Fruit fly (Drosophila melanogaster) whole organism, wandering third instar larva: ENCODE data around the gene CG43725.

Experiments used
- Abd-B ChIP-seq: fragments of >200 bp; optimal IDR thresholded peaks from 2 replicates; lab custom pipeline; 2017; ENCODE audit warnings: missing biosample characterization, missing genetic modification characterization
- CG32264 ChIP-seq: fragments of 200-800 bp; sonication (Bioruptor generic); optimal IDR thresholded peaks from 2 replicates; lab custom pipeline; 2016; ENCODE audit warnings: missing biosample characterization, missing genetic modification characterization
- CG9705 ChIP-seq: fragments of 200-800 bp; sonication (Bioruptor generic); optimal IDR thresholded peaks from 2 replicates; lab custom pipeline; 2018; ENCODE audit warnings: missing biosample characterization, mild to moderate bottlenecking, missing genetic modification characterization
- CrebA ChIP-seq: fragments of 200-800 bp; sonication (Bioruptor generic); optimal IDR thresholded peaks from 2 replicates; lab custom pipeline; 2016; ENCODE audit warnings: missing biosample characterization, mild to moderate bottlenecking, missing genetic modification characterization, borderline replicate concordance
- Dfd ChIP-seq: fragments of >200 bp; optimal IDR thresholded peaks from 2 replicates; lab custom pipeline; 2017; ENCODE audit warnings: missing biosample characterization, missing genetic modification characterization
- Dif ChIP-seq: fragments of 200-275, 200-300 bp; sonication (Bioruptor generic); optimal IDR thresholded peaks from 2 replicates; lab custom pipeline; 2018; ENCODE audit warnings: missing biosample characterization, missing genetic modification characterization; ENCODE audit not compliant: partially characterized antibody
- HLH106 ChIP-seq: fragments of 200-800 bp; optimal IDR thresholded peaks from 3 replicates; lab custom pipeline; 2019; ENCODE audit warnings: missing biosample characterization, mild to moderate bottlenecking, missing genetic modification characterization, moderate library complexity
- Hnf4 ChIP-seq: fragments of 200-800 bp; sonication (Bioruptor generic); optimal IDR thresholded peaks from 2 replicates; lab custom pipeline; 2016; ENCODE audit warnings: missing biosample characterization, mild to moderate bottlenecking, missing genetic modification characterization
- Hr78 ChIP-seq: fragments of >200 bp; optimal IDR thresholded peaks from 2 replicates; lab custom pipeline; 2017; ENCODE audit warnings: missing biosample characterization, missing genetic modification characterization
- Hr83 ChIP-seq: fragments of 200-300 bp; sonication (Bioruptor generic); optimal IDR thresholded peaks from 2 replicates; lab custom pipeline; 2016; ENCODE audit warnings: missing biosample characterization, mild to moderate bottlenecking, missing genetic modification characterization, moderate library complexity; ENCODE audit not compliant: poor library complexity, severe bottlenecking
- Jra ChIP-seq: sonication (Bioruptor generic); optimal IDR thresholded peaks from 2 replicates; lab custom pipeline; 2016; ENCODE audit warnings: missing biosample characterization, missing genetic modification characterization
- Mio ChIP-seq: sonication (Bioruptor generic); optimal IDR thresholded peaks from 2 replicates; lab custom pipeline; 2016; ENCODE audit warnings: missing biosample characterization, missing genetic modification characterization
- OdsH ChIP-seq: fragments of 200-800 bp; sonication (Bioruptor generic); optimal IDR thresholded peaks from 2 replicates; lab custom pipeline; 2016; ENCODE audit warnings: missing biosample characterization, mild to moderate bottlenecking, missing genetic modification characterization
- Rel ChIP-seq, 2 experiments: fragments of 200-800 bp; sonication (Bioruptor generic) in 1 of 2; optimal IDR thresholded peaks; 2 replicates in 1 of 2; 3 replicates in 1 of 2; lab custom pipeline; 2016 to 2019; ENCODE audit warnings: mild to moderate bottlenecking in 2 of 2, missing biosample characterization in 2 of 2, missing genetic modification characterization in 2 of 2, moderate library complexity in 1 of 2
- Sp1 ChIP-seq: fragments of 200-800 bp; sonication (Bioruptor generic); optimal IDR thresholded peaks from 3 replicates; lab custom pipeline; 2019; ENCODE audit warnings: missing biosample characterization, mild to moderate bottlenecking, missing genetic modification characterization, moderate library complexity
- br ChIP-seq: fragments of 200-800 bp; sonication (Bioruptor generic); optimal IDR thresholded peaks from 2 replicates; lab custom pipeline; 2016; ENCODE audit warnings: missing biosample characterization, missing genetic modification characterization
- brk ChIP-seq: fragments of 200-800 bp; sonication (Bioruptor generic); optimal IDR thresholded peaks from 2 replicates; lab custom pipeline; 2016; ENCODE audit warnings: missing biosample characterization, mild to moderate bottlenecking, missing genetic modification characterization
- dl ChIP-seq, 2 experiments: fragments of 175-275, 200-275 bp in 1 of 2; fragments of 200-275 bp in 1 of 2; sonication (Bioruptor generic); optimal IDR thresholded peaks; lab custom pipeline; 2018; ENCODE audit warnings: mild to moderate bottlenecking in 2 of 2, missing biosample characterization in 2 of 2, missing genetic modification characterization in 2 of 2, moderate library complexity in 2 of 2; ENCODE audit not compliant: partially characterized antibody in 2 of 2, insufficient read depth in 1 of 2
- dmrt93B ChIP-seq: fragments of 200-800 bp; sonication (Bioruptor generic); optimal IDR thresholded peaks from 2 replicates; lab custom pipeline; 2018; ENCODE audit warnings: missing biosample characterization, mild to moderate bottlenecking, missing genetic modification characterization
- dsf ChIP-seq: sonication (Bioruptor generic); optimal IDR thresholded peaks from 2 replicates; lab custom pipeline; 2016; ENCODE audit warnings: missing biosample characterization, missing genetic modification characterization, borderline replicate concordance
- ey ChIP-seq: fragments of 200-800 bp; sonication (Bioruptor generic); optimal IDR thresholded peaks from 2 replicates; lab custom pipeline; 2016; ENCODE audit warnings: missing biosample characterization, missing genetic modification characterization
- foxo ChIP-seq, 2 experiments: fragments of 200-800 bp; sonication (Bioruptor generic); optimal IDR thresholded peaks; 2 replicates in 1 of 2; 3 replicates in 1 of 2; lab custom pipeline; 2016 to 2017; ENCODE audit warnings: missing biosample characterization in 2 of 2, missing genetic modification characterization in 2 of 2
- fru ChIP-seq: fragments of 200-800 bp; sonication (Bioruptor generic); optimal IDR thresholded peaks from 3 replicates; lab custom pipeline; 2016; ENCODE audit warnings: missing biosample characterization, mild to moderate bottlenecking, missing genetic modification characterization
- h ChIP-seq: fragments of 200-800 bp; sonication (Bioruptor generic); optimal IDR thresholded peaks from 3 replicates; lab custom pipeline; 2016; ENCODE audit warnings: missing biosample characterization, mild to moderate bottlenecking, missing genetic modification characterization
- jim ChIP-seq: fragments of 175-275, 200-325 bp; sonication (Bioruptor generic); optimal IDR thresholded peaks from 2 replicates; lab custom pipeline; 2016; ENCODE audit warnings: missing biosample characterization, mild to moderate bottlenecking, missing genetic modification characterization
- lola ChIP-seq: fragments of >200 bp; optimal IDR thresholded peaks from 2 replicates; lab custom pipeline; 2017; ENCODE audit warnings: missing biosample characterization, missing genetic modification characterization
- psq ChIP-seq: fragments of 200-800 bp; sonication (Bioruptor generic); optimal IDR thresholded peaks from 3 replicates; lab custom pipeline; 2017; ENCODE audit warnings: missing biosample characterization, mild to moderate bottlenecking, missing genetic modification characterization, moderate library complexity
- rgr ChIP-seq: fragments of 200-800 bp; sonication (Bioruptor generic); optimal IDR thresholded peaks from 3 replicates; lab custom pipeline; 2016; ENCODE audit warnings: missing biosample characterization, mild to moderate bottlenecking, missing genetic modification characterization
- sage ChIP-seq: fragments of 200-800 bp; sonication (Bioruptor generic); optimal IDR thresholded peaks from 2 replicates; lab custom pipeline; 2016; ENCODE audit warnings: missing biosample characterization, mild to moderate bottlenecking, missing genetic modification characterization
- sv ChIP-seq: fragments of 200-800 bp; sonication (Bioruptor generic); optimal IDR thresholded peaks from 3 replicates; lab custom pipeline; 2016; ENCODE audit warnings: missing biosample characterization, missing genetic modification characterization
- tai ChIP-seq: sonication (Bioruptor generic); optimal IDR thresholded peaks from 2 replicates; lab custom pipeline; 2016; ENCODE audit warnings: missing biosample characterization, missing genetic modification characterization
- usp ChIP-seq: fragments of >200 bp; optimal IDR thresholded peaks from 2 replicates; lab custom pipeline; 2017; ENCODE audit warnings: missing biosample characterization, missing genetic modification characterization
- woc ChIP-seq: sonication (Bioruptor generic); optimal IDR thresholded peaks from 2 replicates; lab custom pipeline; 2016; ENCODE audit warnings: missing biosample characterization, mild to moderate bottlenecking, missing genetic modification characterization

CG43725 gene

DNA sequence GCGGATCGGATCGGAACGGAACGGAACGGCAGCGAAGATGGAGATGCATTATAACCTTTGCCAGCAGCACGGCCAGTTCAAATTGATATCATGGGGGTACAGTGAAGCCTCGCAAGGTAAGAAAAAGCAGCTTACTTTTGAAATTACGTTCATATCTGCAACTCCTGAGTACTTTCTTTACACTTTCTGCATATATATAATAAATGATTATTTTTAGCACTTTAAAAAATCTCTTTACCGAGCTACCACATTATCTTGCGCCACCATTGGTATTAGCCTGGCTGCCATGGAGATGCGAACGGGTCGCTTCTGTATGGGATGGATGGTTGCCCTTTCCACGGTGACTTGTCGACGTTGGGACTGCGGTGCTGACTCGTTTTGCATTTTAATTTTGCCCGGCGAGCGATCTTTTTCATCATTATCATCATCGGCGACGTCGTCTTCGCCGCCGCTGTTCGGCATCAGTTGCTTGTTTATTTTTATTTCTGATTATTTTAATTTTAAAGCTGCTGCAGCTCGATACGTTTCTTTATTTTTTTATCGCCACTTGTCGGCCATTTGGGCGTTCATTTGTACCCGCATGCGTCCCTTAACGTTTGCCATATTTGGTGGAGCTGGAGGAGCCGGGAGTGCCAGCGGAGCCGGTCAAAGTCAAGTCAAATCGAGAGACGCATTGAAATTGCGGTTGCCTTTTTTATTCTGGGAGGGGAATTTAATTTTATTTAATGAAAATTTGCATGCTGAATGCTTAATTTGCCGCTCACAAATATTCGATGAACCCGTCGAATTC is 22.1 kb upstream of the CG43725 start (continued):
- TF ChIP-seq dmrt93B (GFP tag; lab: Kevin White, UChicago) (peak; percentile 85), Hr78 (GFP tag; lab: Kevin White, UChicago) (no peak), lola (GFP tag; lab: Kevin White, UChicago) (no peak)

DNA sequence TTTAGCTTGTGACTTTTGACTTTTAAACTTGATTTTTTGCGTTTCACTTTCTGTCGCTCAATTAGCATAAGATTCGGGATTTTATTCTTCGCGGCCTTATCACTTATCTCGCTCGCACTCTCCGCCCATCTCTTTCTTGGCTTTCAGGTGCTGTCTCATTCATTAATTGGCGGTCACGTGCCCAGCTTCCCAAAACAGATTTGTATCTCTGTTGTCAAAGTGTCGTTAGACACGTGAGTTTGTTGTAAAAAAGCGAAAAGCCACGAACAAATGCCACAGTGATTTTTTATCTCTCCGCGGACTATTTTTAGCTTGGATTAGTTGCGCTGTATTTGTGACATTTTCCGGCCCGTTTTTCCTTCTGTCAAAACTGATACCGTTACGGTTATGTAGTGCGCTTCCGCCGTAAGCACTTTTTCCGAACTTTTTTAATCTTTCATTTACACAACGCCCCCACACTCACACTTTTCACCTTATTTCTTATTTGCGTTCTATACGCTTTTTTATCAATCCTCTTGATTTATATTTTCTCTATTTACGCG is 18.5 kb upstream of the CG43725 start:
- no peak for TF ChIP-seq Abd-B (GFP tag; lab: Kevin White, UChicago)
- no peak for TF ChIP-seq dmrt93B (GFP tag; lab: Kevin White, UChicago)
- TF ChIP-seq sage (GFP tag; lab: Kevin White, UChicago) = no peak

DNA sequence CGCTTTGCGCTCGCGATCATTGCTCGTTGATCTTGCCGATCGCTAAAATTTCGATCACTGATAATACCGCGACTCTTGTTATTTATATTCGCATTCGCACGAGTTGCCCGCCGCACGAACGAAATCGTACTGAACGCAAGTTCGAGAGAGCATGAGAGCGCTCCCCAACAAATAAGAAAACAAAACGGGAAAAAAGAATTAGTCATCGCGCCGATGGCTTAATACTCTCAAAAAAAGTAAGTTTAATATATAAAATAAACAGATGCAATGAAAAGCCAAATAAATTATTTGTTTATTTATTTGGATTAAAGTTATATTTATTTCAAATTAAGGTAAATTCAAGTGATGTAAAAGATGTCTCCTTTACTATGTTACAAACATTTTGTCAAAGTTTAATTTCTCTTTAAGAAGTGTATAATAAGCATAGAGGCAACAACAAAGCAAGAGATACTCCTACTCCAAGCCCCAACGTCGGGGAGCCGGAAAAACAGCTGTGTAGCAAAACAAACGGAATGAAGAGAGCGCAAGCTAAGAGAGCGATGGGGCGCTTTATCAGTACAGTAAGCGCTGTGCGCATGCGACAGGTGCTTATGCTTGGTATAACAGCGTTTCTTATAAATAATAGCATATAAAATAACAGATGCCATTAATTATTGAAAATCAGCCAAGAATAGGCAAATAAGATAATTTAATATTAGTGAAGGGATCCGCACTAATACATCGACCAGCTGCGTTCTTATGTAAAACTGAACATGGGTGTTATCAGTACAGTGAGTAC is 17.8 kb upstream of the CG43725 start:
- TF ChIP-seq Rel (GFP tag; optimal IDR thresholded peaks at IDR 0.05; lab: Kevin White, UChicago) (peak; percentile 14), Rel (tag; optimal IDR thresholded peaks at IDR 0.05; lab: Kevin White, UChicago) (no peak), sv (GFP tag; lab: Kevin White, UChicago) (peak; percentile 81), Hnf4 (GFP tag; lab: Kevin White, UChicago) (peak; percentile 52), Abd-B (GFP tag; lab: Kevin White, UChicago) (no peak), dsf (GFP tag; lab: Kevin White, UChicago) (peak; percentile 47), Dif (peak; percentile 62), Dfd (GFP tag; lab: Kevin White, UChicago) (no peak), CG9705 (GFP tag; lab: Kevin White, UChicago) (peak; percentile 12), jim (GFP tag; lab: Kevin White, UChicago) (no peak), Sp1 (GFP tag; lab: Kevin White, UChicago) (peak; percentile 83), OdsH (GFP tag; lab: Kevin White, UChicago) (peak; percentile 66), HLH106 (peak; percentile 76), sage (GFP tag; lab: Kevin White, UChicago) (peak; percentile 17), dl (GFP tag; optimal IDR thresholded peaks at IDR 0.05; lab: Kevin White, UChicago; ENCODE audit: insufficient read depth in 1 of 2, partially characterized antibody in 2 of 2) (peak; percentile 46 to 50), psq (peak; percentile 83), CG32264 (no peak), ey (GFP tag; lab: Kevin White, UChicago) (peak; percentile 75), brk (GFP tag; lab: Kevin White, UChicago) (peak; percentile 61), dmrt93B (GFP tag; lab: Kevin White, UChicago) (peak; percentile 45), Mio (GFP tag; lab: Kevin White, UChicago) (no peak), rgr (GFP tag; lab: Kevin White, UChicago) (peak; percentile 67), tai (peak; percentile 66), br (GFP tag; lab: Kevin White, UChicago) (peak; percentile 64), fru (GFP tag; lab: Kevin White, UChicago) (peak; percentile 89), Jra (no peak), h (GFP tag; lab: Kevin White, UChicago) (peak; percentile 75), usp (no peak), CrebA (no peak), foxo (GFP tag; optimal IDR thresholded peaks at IDR 0.05; lab: Kevin White, UChicago) (peak in 1 of 2 experiments; percentile 81), woc (GFP tag; lab: Kevin White, UChicago) (peak; percentile 89), Hr83 (peak; percentile 40)
